Worm (Caenorhabditis elegans): Measurements from ENCODE around the gene ttr-14.

ce11 chrX:10748145-10748544, 39.2 kb upstream of the ttr-14 start:
- TF ChIP-seq tra-4 (tag; optimal IDR thresholded peaks at IDR 0.05), result no peak
- no peak for TF ChIP-seq ama-1 (optimal IDR thresholded peaks at IDR 0.05)
- TF ChIP-seq tbx-37 (GFP tag; conservative IDR thresholded peaks at IDR 0.05), result no peak
- no peak for TF ChIP-seq hmg-4 (GFP tag; optimal IDR thresholded peaks at IDR 0.05)
- TF ChIP-seq ets-7 (tag; optimal IDR thresholded peaks at IDR 0.05), result no peak
- TF ChIP-seq sea-1 (GFP tag; conservative IDR thresholded peaks at IDR 0.05), result no peak
- TF ChIP-seq ceh-36 (tag; optimal IDR thresholded peaks at IDR 0.05), result no peak
- no peak for TF ChIP-seq hnd-1 (tag; optimal IDR thresholded peaks at IDR 0.05)
- TF ChIP-seq tbx-11 (GFP tag; IDR thresholded peaks at IDR 0.05), result no peak
